Fruit fly (Drosophila melanogaster) whole organism, prepupa: ENCODE data around the gene CG11069.

Experiments
- Blimp-1 ChIP-seq: fragments of 200-800 bp; sonication (Bioruptor generic); optimal IDR thresholded peaks from 3 replicates; lab custom pipeline; 2017; ENCODE audit warnings: missing biosample characterization, missing genetic modification characterization, mild to moderate bottlenecking, moderate library complexity, missing genetic modification reagents
- CG10631 ChIP-seq: fragments of 200-800 bp; sonication (Bioruptor generic); optimal IDR thresholded peaks from 2 replicates; lab custom pipeline; 2016; ENCODE audit warnings: missing biosample characterization, missing genetic modification characterization
- CG10669 ChIP-seq: fragments of 200-800 bp; sonication (Bioruptor generic); optimal IDR thresholded peaks from 3 replicates; lab custom pipeline; 2018; ENCODE audit warnings: missing biosample characterization, mild to moderate bottlenecking, missing genetic modification characterization, moderate library complexity
- CG11294 ChIP-seq: fragments of 200-800 bp; sonication (Bioruptor generic); IDR thresholded peaks from 2 replicates; pipeline ENCODE4 v1.3.6; 2022; ENCODE audit warnings: missing biosample characterization, missing genetic modification characterization
- CG11762 ChIP-seq: fragments of 200-800 bp; sonication (Bioruptor generic); optimal IDR thresholded peaks from 3 replicates; lab custom pipeline; 2016; ENCODE audit warnings: missing biosample characterization, missing genetic modification characterization; ENCODE audit not compliant: insufficient read depth
- CG11902 ChIP-seq: fragments of 200-800 bp; sonication (Bioruptor generic); optimal IDR thresholded peaks from 3 replicates; lab custom pipeline; 2016; ENCODE audit warnings: missing biosample characterization, missing genetic modification characterization
- CG15336 ChIP-seq: fragments of 200-800 bp; sonication (Bioruptor generic); IDR thresholded peaks from 2 replicates; pipeline ENCODE4 v1.3.6; 2022; ENCODE audit warnings: missing biosample characterization, missing genetic modification characterization
- CG16779 ChIP-seq: fragments of 200-800 bp; sonication (Bioruptor generic); optimal IDR thresholded peaks from 3 replicates; lab custom pipeline; 2017; ENCODE audit warnings: missing biosample characterization, mild to moderate bottlenecking, missing genetic modification characterization
- CG3032 ChIP-seq: fragments of 200-800 bp; optimal IDR thresholded peaks from 2 replicates; lab custom pipeline; 2019; ENCODE audit warnings: missing biosample characterization, mild to moderate bottlenecking, missing genetic modification characterization, moderate library complexity
- CG31627 ChIP-seq: fragments of 200-800 bp; sonication (Bioruptor generic); optimal IDR thresholded peaks from 3 replicates; lab custom pipeline; 2016; ENCODE audit warnings: missing biosample characterization, missing genetic modification characterization
- CG32006 ChIP-seq: fragments of 200-800 bp; sonication (Bioruptor generic); optimal IDR thresholded peaks from 3 replicates; lab custom pipeline; 2017; ENCODE audit warnings: missing biosample characterization, mild to moderate bottlenecking, missing genetic modification characterization
- CG4318 ChIP-seq: fragments of 200-800 bp; sonication (Bioruptor generic); optimal IDR thresholded peaks from 3 replicates; lab custom pipeline; 2017; ENCODE audit warnings: missing biosample characterization, mild to moderate bottlenecking, missing genetic modification characterization
- CG6163 ChIP-seq: fragments of 200-800 bp; sonication (Bioruptor generic); IDR thresholded peaks from 3 replicates; pipeline ENCODE4 v1.3.6; 2022; ENCODE audit warnings: missing biosample characterization, missing genetic modification characterization
- CG6276 ChIP-seq: fragments of 200-800 bp; sonication (Bioruptor generic); optimal IDR thresholded peaks from 2 replicates; lab custom pipeline; 2017; ENCODE audit warnings: missing biosample characterization, mild to moderate bottlenecking, missing genetic modification characterization
- CG6792 ChIP-seq: fragments of 200-800 bp; sonication (Bioruptor generic); optimal IDR thresholded peaks from 3 replicates; lab custom pipeline; 2016; ENCODE audit warnings: missing biosample characterization, missing genetic modification characterization
- CG6808 ChIP-seq: fragments of 200-800 bp; sonication (Bioruptor generic); optimal IDR thresholded peaks from 3 replicates; lab custom pipeline; 2017; ENCODE audit warnings: missing biosample characterization, missing genetic modification characterization, mild to moderate bottlenecking, moderate library complexity, missing genetic modification reagents
- CG6854 ChIP-seq: fragments of 200-800 bp; sonication (Bioruptor generic); optimal IDR thresholded peaks from 2 replicates; lab custom pipeline; 2017; ENCODE audit warnings: missing biosample characterization, mild to moderate bottlenecking, missing genetic modification characterization
- CG7368 ChIP-seq: fragments of 200-800 bp; sonication (Bioruptor generic); optimal IDR thresholded peaks from 3 replicates; lab custom pipeline; 2016; ENCODE audit warnings: missing biosample characterization, missing genetic modification characterization
- CG8319 ChIP-seq: fragments of 200-800 bp; sonication (Bioruptor generic); optimal IDR thresholded peaks from 3 replicates; lab custom pipeline; 2016; ENCODE audit warnings: missing biosample characterization, missing genetic modification characterization
- CG8632 ChIP-seq: fragments of 200-800 bp; sonication (Bioruptor generic); optimal IDR thresholded peaks from 3 replicates; lab custom pipeline; 2016; ENCODE audit warnings: missing biosample characterization, missing genetic modification characterization
- CG9139 ChIP-seq: fragments of 200-800 bp; sonication (Bioruptor generic); optimal IDR thresholded peaks from 3 replicates; lab custom pipeline; 2017; ENCODE audit warnings: missing biosample characterization, mild to moderate bottlenecking, missing genetic modification characterization
- Eip75B ChIP-seq: fragments of 200-800 bp; sonication (Bioruptor generic); optimal IDR thresholded peaks from 3 replicates; lab custom pipeline; 2016; ENCODE audit warnings: missing biosample characterization, missing genetic modification characterization
- Eip78C ChIP-seq: fragments of 200-800 bp; sonication (Bioruptor generic); peaks from one replicate; lab custom pipeline; 2016; ENCODE audit warnings: missing biosample characterization, missing genetic modification characterization
- Eip93F ChIP-seq: fragments of 200-800 bp; sonication (Bioruptor generic); optimal IDR thresholded peaks from 2 replicates; lab custom pipeline; 2016; ENCODE audit warnings: missing biosample characterization, mild to moderate bottlenecking, missing genetic modification characterization
- Ets21C ChIP-seq: fragments of 200-800 bp; sonication (Bioruptor generic); optimal IDR thresholded peaks from 3 replicates; lab custom pipeline; 2016; ENCODE audit warnings: missing biosample characterization, missing genetic modification characterization
- Gug ChIP-seq: fragments of 200-800 bp; sonication (Bioruptor generic); IDR thresholded peaks from 2 replicates; pipeline ENCODE4 v1.3.6; 2022; ENCODE audit warnings: missing biosample characterization, missing genetic modification characterization
- Hr38 ChIP-seq: sonication (Bioruptor generic); optimal IDR thresholded peaks from 2 replicates; lab custom pipeline; 2016; ENCODE audit warnings: missing biosample characterization, missing genetic modification characterization
- Hr4 ChIP-seq: fragments of 200-800 bp; sonication (Bioruptor generic); optimal IDR thresholded peaks from 3 replicates; lab custom pipeline; 2016; ENCODE audit warnings: missing biosample characterization, missing genetic modification characterization
- Lpt ChIP-seq: fragments of 200-800 bp; sonication (Bioruptor generic); optimal IDR thresholded peaks from 3 replicates; lab custom pipeline; 2016; ENCODE audit warnings: missing biosample characterization, missing genetic modification characterization
- OdsH ChIP-seq: fragments of 200-800 bp; sonication (Bioruptor generic); optimal IDR thresholded peaks from 3 replicates; lab custom pipeline; 2016; ENCODE audit warnings: missing biosample characterization, missing genetic modification characterization
- Smox ChIP-seq: fragments of 200-800 bp; sonication (Bioruptor generic); optimal IDR thresholded peaks from 3 replicates; lab custom pipeline; 2016; ENCODE audit warnings: missing biosample characterization, missing genetic modification characterization
- Sox102F ChIP-seq: fragments of 200-800 bp; sonication (Bioruptor generic); optimal IDR thresholded peaks from 2 replicates; lab custom pipeline; 2016; ENCODE audit warnings: missing biosample characterization, mild to moderate bottlenecking, missing genetic modification characterization
- Sox14 ChIP-seq: fragments of 200-800 bp; sonication (Bioruptor generic); optimal IDR thresholded peaks from 3 replicates; lab custom pipeline; 2016; ENCODE audit warnings: missing biosample characterization, missing genetic modification characterization
- Sox15 ChIP-seq: fragments of 200-800 bp; sonication (Bioruptor generic); optimal IDR thresholded peaks from 3 replicates; lab custom pipeline; 2016; ENCODE audit warnings: missing biosample characterization, missing genetic modification characterization
- achi ChIP-seq: fragments of 200-800 bp; sonication (Bioruptor generic); optimal IDR thresholded peaks from 3 replicates; lab custom pipeline; 2016; ENCODE audit warnings: missing biosample characterization, missing genetic modification characterization
- acj6 ChIP-seq: fragments of 200-800 bp; sonication (Bioruptor generic); optimal IDR thresholded peaks from 3 replicates; lab custom pipeline; 2016; ENCODE audit warnings: missing biosample characterization, missing genetic modification characterization
- dac ChIP-seq: fragments of 200-800 bp; sonication (Bioruptor generic); optimal IDR thresholded peaks from 2 replicates; lab custom pipeline; 2017; ENCODE audit warnings: missing biosample characterization, mild to moderate bottlenecking, missing genetic modification characterization
- dsx ChIP-seq: fragments of 200-800 bp; optimal IDR thresholded peaks from 3 replicates; lab custom pipeline; 2019; ENCODE audit warnings: missing biosample characterization, mild to moderate bottlenecking, missing genetic modification characterization, moderate library complexity; ENCODE audit not compliant: poor library complexity, severe bottlenecking
- eg ChIP-seq: fragments of 200-800 bp; sonication (Bioruptor generic); IDR thresholded peaks from 3 replicates; pipeline ENCODE4 v1.3.6; 2022; ENCODE audit warnings: missing biosample characterization, missing genetic modification characterization
- esn ChIP-seq: fragments of 200-800 bp; sonication (Bioruptor generic); optimal IDR thresholded peaks from 2 replicates; lab custom pipeline; 2016; ENCODE audit warnings: missing biosample characterization, mild to moderate bottlenecking, missing genetic modification characterization, moderate library complexity
- fd59A ChIP-seq: fragments of 200-800 bp; sonication (Bioruptor generic); optimal IDR thresholded peaks from 2 replicates; lab custom pipeline; 2017; ENCODE audit warnings: missing biosample characterization, mild to moderate bottlenecking, missing genetic modification characterization, missing genetic modification reagents
- fkh ChIP-seq: fragments of 200-800 bp; sonication (Bioruptor generic); optimal IDR thresholded peaks from 3 replicates; lab custom pipeline; 2017; ENCODE audit warnings: missing biosample characterization, mild to moderate bottlenecking, missing genetic modification characterization, moderate library complexity
- lz ChIP-seq: fragments of 200-800 bp; sonication (Bioruptor generic); optimal IDR thresholded peaks from 3 replicates; lab custom pipeline; 2016; ENCODE audit warnings: missing biosample characterization, missing genetic modification characterization
- net ChIP-seq: fragments of 200-800 bp; sonication (Bioruptor generic); optimal IDR thresholded peaks from 3 replicates; lab custom pipeline; 2016; ENCODE audit warnings: missing biosample characterization, missing genetic modification characterization
- pdm3 ChIP-seq: fragments of 200-800 bp; sonication (Bioruptor generic); optimal IDR thresholded peaks from 3 replicates; lab custom pipeline; 2016; ENCODE audit warnings: missing biosample characterization, missing genetic modification characterization
- salr ChIP-seq, 2 experiments: fragments of 200-800 bp; sonication (Bioruptor generic); optimal IDR thresholded peaks; 3 replicates each; lab custom pipeline; 2016 to 2018; ENCODE audit warnings: missing biosample characterization in 2 of 2, missing genetic modification characterization in 2 of 2, mild to moderate bottlenecking in 1 of 2
- spab ChIP-seq: fragments of 200-800 bp; sonication (Bioruptor generic); optimal IDR thresholded peaks from 2 replicates; lab custom pipeline; 2017; ENCODE audit warnings: missing biosample characterization, mild to moderate bottlenecking, missing genetic modification characterization, missing genetic modification reagents
- svp ChIP-seq: fragments of 200-800 bp; sonication (Bioruptor generic); peaks from one replicate; lab custom pipeline; 2016; ENCODE audit warnings: missing biosample characterization, missing genetic modification characterization
- vri ChIP-seq: fragments of 200-800 bp; sonication (Bioruptor generic); optimal IDR thresholded peaks from 3 replicates; lab custom pipeline; 2016; ENCODE audit warnings: missing biosample characterization, mild to moderate bottlenecking, missing genetic modification characterization

The CG11069 gene

dm6 chr3R:24890919-24891318 is 3.6 kb upstream of the CG11069 start (continued):
- TF ChIP-seq CG6276 (GFP tag; lab: Kevin White, UChicago): peak; percentile 38

dm6 chr3R:24893320-24893955 is 1.1 kb upstream of the CG11069 start:
- TF ChIP-seq CG16779 (tag; lab: Kevin White, UChicago) (peak; percentile 81), fkh (GFP tag; lab: Kevin White, UChicago) (peak; percentile 64), Lpt (GFP tag; lab: Kevin White, UChicago) (peak; percentile 94), CG8319 (GFP tag; lab: Kevin White, UChicago) (peak; percentile 52), CG6276 (GFP tag; lab: Kevin White, UChicago) (peak; percentile 92), pdm3 (GFP tag; lab: Kevin White, UChicago) (peak; percentile 68), CG11294 (peak; percentile 70; the same call in 1 of the 2 replicates), dsx (GFP tag; lab: Kevin White, UChicago) (peak; percentile 91), Eip75B (GFP tag; lab: Kevin White, UChicago) (peak; percentile 53), Hr4 (GFP tag; lab: Kevin White, UChicago) (peak; percentile 66), OdsH (peak; percentile 86), CG3032 (tag; lab: Kevin White, UChicago) (peak; percentile 96), CG15336 (peak; percentile 94), CG8632 (GFP tag; lab: Kevin White, UChicago) (peak; percentile 79), Smox (GFP tag; lab: Kevin White, UChicago) (peak; percentile 77), CG4318 (peak; percentile 74), Eip78C (GFP tag; lab: Kevin White, UChicago) (peak; percentile 95), lz (GFP tag; lab: Kevin White, UChicago) (peak; percentile 55), CG9139 (GFP tag; lab: Kevin White, UChicago) (peak; percentile 74), svp (GFP tag; lab: Kevin White, UChicago) (peak; percentile 87), CG6808 (GFP tag; lab: Kevin White, UChicago) (peak; percentile 91), CG6854 (GFP tag; lab: Kevin White, UChicago) (peak; percentile 76), Sox15 (GFP tag; lab: Kevin White, UChicago) (peak; percentile 39), Ets21C (peak; percentile 19), eg (GFP tag; lab: Robert Waterston, UW) (peak; percentile 84), spab (GFP tag; lab: Kevin White, UChicago) (peak; percentile 91), Hr38 (GFP tag; lab: Kevin White, UChicago) (no peak), Blimp-1 (GFP tag; lab: Kevin White, UChicago) (peak; percentile 69), CG10669 (GFP tag; lab: Kevin White, UChicago) (peak; percentile 81), salr (GFP tag; optimal IDR thresholded peaks at IDR 0.05; lab: Kevin White, UChicago) (peak; percentile 7 to 86), dac (GFP tag; lab: Kevin White, UChicago) (peak; percentile 62), CG32006 (peak; percentile 90), acj6 (GFP tag; lab: Kevin White, UChicago) (peak; percentile 81), CG7368 (GFP tag; lab: Kevin White, UChicago) (peak; percentile 78), esn (GFP tag; lab: Kevin White, UChicago) (peak; percentile 88), vri (GFP tag; lab: Kevin White, UChicago) (peak; percentile 42), CG11902 (GFP tag; lab: Kevin White, UChicago) (peak; percentile 59), Gug (peak; percentile 76), CG11762 (GFP tag; lab: Kevin White, UChicago) (peak; percentile 80), Sox102F (GFP tag; lab: Kevin White, UChicago) (peak; percentile 63), achi (GFP tag; lab: Kevin White, UChicago) (peak; percentile 90), Sox14 (GFP tag; lab: Kevin White, UChicago) (peak; percentile 33), Eip93F (GFP tag; lab: Kevin White, UChicago) (no peak), CG6163 (GFP tag; lab: Robert Waterston, UW) (peak; percentile 81; the same call in 2 of the 3 replicates), net (peak; percentile 88), fd59A (GFP tag; lab: Kevin White, UChicago) (peak; percentile 85), CG31627 (GFP tag; lab: Kevin White, UChicago) (peak; percentile 33), CG6792 (peak; percentile 80), CG10631 (GFP tag; lab: Kevin White, UChicago) (peak; percentile 88)
